Worm (Caenorhabditis elegans) whole organism, early embryonic: ENCODE measurements around the gene let-653.

ENCODE experiments used
- B0310.2 ChIP-seq: sonication (generic microtip); optimal IDR thresholded peaks from 2 replicates; lab custom pipeline; 2016; ENCODE audit warnings: mild to moderate bottlenecking, missing genetic modification characterization, missing compliant biosample characterization
- aly-1 ChIP-seq: sonication (generic microtip); optimal IDR thresholded peaks from 2 replicates; lab custom pipeline; 2016; ENCODE audit warnings: missing genetic modification characterization, missing compliant biosample characterization
- ama-1 ChIP-seq: fragments of 150-350 bp; optimal IDR thresholded peaks from 2 replicates; lab custom pipeline; 2014
- ceh-13 ChIP-seq: fragments of 200-800 bp; sonication (Bioruptor generic); optimal IDR thresholded peaks from 2 replicates; lab custom pipeline; 2018; ENCODE audit warnings: mild to moderate bottlenecking, missing genetic modification characterization, missing compliant biosample characterization
- ets-7 ChIP-seq: sonication (generic microtip); optimal IDR thresholded peaks from 2 replicates; lab custom pipeline; 2016; ENCODE audit warnings: missing genotype, missing genetic modification characterization, missing compliant biosample characterization
- flt-1 ChIP-seq: fragments of 200-800 bp; sonication (Bioruptor generic); IDR thresholded peaks from 2 replicates; pipeline ENCODE4 v1.3.6; 2022; ENCODE audit warnings: missing genetic modification characterization, missing compliant biosample characterization
- hnd-1 ChIP-seq: sonication (generic microtip); optimal IDR thresholded peaks from 2 replicates; lab custom pipeline; 2016; ENCODE audit warnings: missing genetic modification characterization, missing compliant biosample characterization
- pes-1 ChIP-seq: fragments of 200-800 bp; sonication (Bioruptor generic); IDR thresholded peaks from 2 replicates; pipeline ENCODE4 v1.3.6; 2022; ENCODE audit warnings: missing genetic modification reagents, missing genetic modification characterization, missing compliant biosample characterization
- sea-1 ChIP-seq: fragments of 200-800 bp; sonication (Bioruptor generic); conservative IDR thresholded peaks from 2 replicates; pipeline ENCODE4 v1.3.6; 2022; ENCODE audit warnings: missing genetic modification characterization, missing compliant biosample characterization
- tbx-11 ChIP-seq: fragments of 200-800 bp; sonication (Bioruptor generic); IDR thresholded peaks from 2 replicates; pipeline ENCODE4 v1.3.6; 2022; ENCODE audit warnings: missing genetic modification characterization, missing compliant biosample characterization
- tbx-37 ChIP-seq: fragments of 200-800 bp; sonication (Bioruptor generic); conservative IDR thresholded peaks from 2 replicates; pipeline ENCODE4 v1.3.6; 2022; ENCODE audit warnings: missing genetic modification reagents, missing genetic modification characterization, missing compliant biosample characterization
- tra-4 ChIP-seq: sonication (generic microtip); optimal IDR thresholded peaks from 2 replicates; lab custom pipeline; 2017; ENCODE audit warnings: missing genetic modification characterization, missing compliant biosample characterization

DNA sequence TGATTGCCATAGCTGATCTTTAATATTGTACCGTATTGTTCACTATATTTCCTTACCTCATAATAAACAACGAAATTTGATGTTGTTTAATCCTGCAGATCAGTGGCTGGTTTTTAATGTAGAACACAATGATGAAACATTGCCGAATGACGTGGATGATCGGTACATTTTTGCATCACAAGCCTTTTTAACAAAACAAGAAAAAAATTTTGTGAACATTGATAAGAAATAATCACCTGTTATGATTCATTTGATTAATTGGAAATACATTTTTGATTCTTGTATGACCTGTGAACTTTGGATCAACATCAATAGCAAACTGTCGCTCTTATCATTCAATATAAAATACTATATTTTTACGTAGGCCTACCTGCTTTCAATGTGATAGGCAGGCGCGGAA is 17.4 kb downstream of the let-653 start:
- TF ChIP-seq tbx-11 (GFP tag; lab: Robert Waterston, UW) (no peak), aly-1 (no peak), tra-4 (tag; lab: Kevin White, UChicago) (no peak), ama-1 (lab: Kevin White, UChicago) (no peak), tbx-37 (GFP tag; lab: Robert Waterston, UW) (no peak), flt-1 (GFP tag; lab: Robert Waterston, UW) (no peak), ets-7 (tag; lab: Kevin White, UChicago) (no peak), sea-1 (GFP tag; lab: Robert Waterston, UW) (no peak), hnd-1 (no peak), ceh-13 (GFP tag; lab: Kevin White, UChicago) (no peak), pes-1 (GFP tag; lab: Robert Waterston, UW) (no peak), B0310.2 (tag; lab: Kevin White, UChicago) (no peak)
